Fruit fly (Drosophila melanogaster): ENCODE results near the gene Spp.
A peak's percentile ranks its signal among the peaks of the same experiment; 100 is the strongest.

The Spp gene

dm6 chr2L:568030-568429 is 23.6 kb upstream of the Spp start, which contains the start of the genes Nle and Sf3b1 (continued):
- no peak for TF ChIP-seq GATAe (GFP tag; conservative IDR thresholded peaks at IDR 0.05)
- TF ChIP-seq CG9932 (GFP tag; IDR thresholded peaks at IDR 0.05) = peak; percentile 80
- peak in 1 of 3 experiments; percentile 52 for TF ChIP-seq lola (GFP tag; optimal IDR thresholded peaks at IDR 0.05)
- TF ChIP-seq CG12659 (GFP tag; optimal IDR thresholded peaks at IDR 0.05) = peak; percentile 53
- no peak; the same call in 1 of the 2 replicates for TF ChIP-seq CG4404 (GFP tag; IDR thresholded peaks at IDR 0.05)
- TF ChIP-seq CG2199 (GFP tag; IDR thresholded peaks at IDR 0.05) = no peak
- TF ChIP-seq CG15696 (tag; optimal IDR thresholded peaks at IDR 0.05) = peak; percentile 67
- TF ChIP-seq Scr (GFP tag; IDR thresholded peaks at IDR 0.05; ENCODE audit: partially characterized antibody) = peak; percentile 96
- TF ChIP-seq maf-S (GFP tag; optimal IDR thresholded peaks at IDR 0.05) = peak; percentile 13
- no peak for TF ChIP-seq lov (optimal IDR thresholded peaks at IDR 0.05)
- no peak for TF ChIP-seq lov (GFP tag; IDR thresholded peaks at IDR 0.05)
- peak; percentile 39 for TF ChIP-seq CG17359 (tag; optimal IDR thresholded peaks at IDR 0.05)
- TF ChIP-seq CG34376 (GFP tag; optimal IDR thresholded peaks at IDR 0.05) = peak; percentile 74
- TF ChIP-seq Med (GFP tag) = peak; percentile 89
- TF ChIP-seq HHEX (GFP tag; optimal IDR thresholded peaks at IDR 0.05) = no peak
- TF ChIP-seq NC2β (GFP tag; optimal IDR thresholded peaks at IDR 0.05) = peak; percentile 59
- peak; percentile 88 for TF ChIP-seq Opbp (GFP tag; IDR thresholded peaks at IDR 0.05; ENCODE audit: partially characterized antibody)
- TF ChIP-seq gro (GFP tag; optimal IDR thresholded peaks at IDR 0.05) = peak; percentile 56
- 0 out of 2 replicates have a peak, but pooled peaks have one; percentile 33 for TF ChIP-seq CG14441 (GFP tag; IDR thresholded peaks at IDR 0.05)
- TF ChIP-seq CG12942 (GFP tag; optimal IDR thresholded peaks at IDR 0.05) = peak; percentile 12
- no peak for TF ChIP-seq CG11247 (GFP tag; IDR thresholded peaks at IDR 0.05)
- TF ChIP-seq al (GFP tag; IDR thresholded peaks at IDR 0.05) = no peak
- TF ChIP-seq CG15479 (GFP tag; optimal IDR thresholded peaks at IDR 0.05) = no peak
- peak in 1 of 2 experiments; percentile 48 for TF ChIP-seq Pdp1 (GFP tag; optimal IDR thresholded peaks at IDR 0.05)
- TF ChIP-seq trem (tag; optimal IDR thresholded peaks at IDR 0.05) = peak; percentile 91
- peak; percentile 19 for TF ChIP-seq fu2 (GFP tag; optimal IDR thresholded peaks at IDR 0.05)
- TF ChIP-seq eyg (GFP tag; optimal IDR thresholded peaks at IDR 0.05) = no peak
- no peak for TF ChIP-seq rib (GFP tag; IDR thresholded peaks at IDR 0.05)
- peak; percentile 37 for TF ChIP-seq zfh2 (GFP tag; optimal IDR thresholded peaks at IDR 0.05)
- TF ChIP-seq CG18619 (GFP tag; optimal IDR thresholded peaks at IDR 0.05) = no peak
- TF ChIP-seq tap (tag; optimal IDR thresholded peaks at IDR 0.05) = no peak
- no peak for TF ChIP-seq CG2889 (GFP tag; IDR thresholded peaks at IDR 0.05)
- no peak for TF ChIP-seq Aef1 (GFP tag; IDR thresholded peaks at IDR 0.05)
- TF ChIP-seq HmgZ (tag; optimal IDR thresholded peaks at IDR 0.05) = peak; percentile 35
- peak; percentile 71 for TF ChIP-seq Ets97D (GFP tag; optimal IDR thresholded peaks at IDR 0.05)
- TF ChIP-seq CG31441 (GFP tag; IDR thresholded peaks at IDR 0.05) = no peak
- no peak for TF ChIP-seq emc (GFP tag; optimal IDR thresholded peaks at IDR 0.05)
- TF ChIP-seq pum (GFP tag; optimal IDR thresholded peaks at IDR 0.05) = peak; percentile 13
- no peak for TF ChIP-seq cad (GFP tag; optimal IDR thresholded peaks at IDR 0.05)
- no peak for TF ChIP-seq wek (GFP tag; optimal IDR thresholded peaks at IDR 0.05)
- TF ChIP-seq YL-1 (GFP tag; optimal IDR thresholded peaks at IDR 0.05) = peak; percentile 90
- TF ChIP-seq ro (GFP tag; IDR thresholded peaks at IDR 0.05) = no peak
- TF ChIP-seq hkb (optimal IDR thresholded peaks at IDR 0.05) = peak; percentile 54
- TF ChIP-seq hkb (GFP tag; IDR thresholded peaks at IDR 0.05) = no peak
- peak; percentile 99 for TF ChIP-seq CG13287 (GFP tag; IDR thresholded peaks at IDR 0.05; ENCODE audit: partially characterized antibody)
- TF ChIP-seq tx (GFP tag; optimal IDR thresholded peaks at IDR 0.05) = no peak
- TF ChIP-seq Nf-YC (tag; optimal IDR thresholded peaks at IDR 0.05) = peak; percentile 74
- TF ChIP-seq usp (GFP tag; optimal IDR thresholded peaks at IDR 0.05) = no peak
- TF ChIP-seq Nf-YA (GFP tag; IDR thresholded peaks at IDR 0.05) = no peak
- TF ChIP-seq CG7745 (tag; optimal IDR thresholded peaks at IDR 0.05) = no peak
- TF ChIP-seq ssp (GFP tag; IDR thresholded peaks at IDR 0.05) = no peak
- peak; percentile 40 for TF ChIP-seq CG18262 (tag; optimal IDR thresholded peaks at IDR 0.05)

All from whole organism, embryonic.